Fruit fly (Drosophila melanogaster): Measurements from ENCODE around the gene Ran.
A peak's percentile ranks its signal among the peaks of the same experiment; 100 is the strongest.

DNA sequence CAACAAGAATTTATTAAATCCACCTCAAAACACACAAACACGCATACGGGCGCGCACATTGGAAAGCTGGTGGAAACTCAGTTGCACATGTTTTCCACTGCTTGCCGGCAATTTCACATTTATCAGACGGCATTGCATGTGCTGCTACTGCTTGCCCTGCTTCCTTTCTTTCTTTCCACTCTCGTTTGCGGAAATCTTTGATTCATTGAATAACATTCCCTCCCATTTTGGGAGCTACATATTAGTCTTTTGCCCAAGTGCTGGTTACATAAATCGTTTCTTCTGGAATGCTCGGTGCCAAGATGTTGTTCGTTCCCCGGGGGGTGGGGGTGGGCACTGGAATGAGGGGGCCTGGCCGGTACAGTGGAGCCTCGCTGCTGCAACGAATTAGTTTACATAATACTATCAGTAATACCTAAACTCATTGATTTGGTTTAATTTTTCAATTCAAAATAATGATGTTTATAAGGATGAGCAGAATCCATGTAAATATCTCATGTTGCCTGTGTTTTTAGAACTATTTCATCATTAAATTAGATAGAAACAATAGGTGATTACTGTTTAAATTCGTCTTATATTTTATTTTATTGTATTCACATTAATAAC is 39.6 kb downstream of the Ran start:
- TF ChIP-seq repo (GFP tag; optimal IDR thresholded peaks at IDR 0.05), result no peak
- TF ChIP-seq E2f1 (GFP tag; IDR thresholded peaks at IDR 0.05), result no peak
- TF ChIP-seq hkb (optimal IDR thresholded peaks at IDR 0.05), result no peak
- peak; percentile 43; the same call in 1 of the 2 replicates for TF ChIP-seq hkb (GFP tag; IDR thresholded peaks at IDR 0.05)
- no peak for TF ChIP-seq CG13123 (GFP tag; optimal IDR thresholded peaks at IDR 0.05)
- TF ChIP-seq CG18764 (GFP tag; optimal IDR thresholded peaks at IDR 0.05), result no peak
- TF ChIP-seq org-1 (GFP tag; optimal IDR thresholded peaks at IDR 0.05), result no peak
- no peak for TF ChIP-seq CG7271 (tag; optimal IDR thresholded peaks at IDR 0.05)
- no peak for TF ChIP-seq CG7987 (GFP tag; optimal IDR thresholded peaks at IDR 0.05)
- TF ChIP-seq pzg (GFP tag; optimal IDR thresholded peaks at IDR 0.05), result no peak
- no peak for TF ChIP-seq CG7963 (GFP tag; IDR thresholded peaks at IDR 0.05; ENCODE audit: partially characterized antibody)
- no peak for TF ChIP-seq Fer3 (tag; optimal IDR thresholded peaks at IDR 0.05)
- no peak for TF ChIP-seq Lpt (GFP tag; optimal IDR thresholded peaks at IDR 0.05)

Measured in whole organism, embryonic.